Worm (Caenorhabditis elegans) whole organism, L1 larva: Measurements from ENCODE around the gene fut-3.

Source experiments
- aha-1 ChIP-seq: fragments of 150-350 bp; optimal IDR thresholded peaks from 2 replicates; lab custom pipeline; 2014; ENCODE audit warnings: missing biosample characterization, missing genetic modification characterization
- ces-1 ChIP-seq: fragments of 150-350 bp; optimal IDR thresholded peaks from 2 replicates; lab custom pipeline; 2014; ENCODE audit warnings: missing biosample characterization, missing genetic modification reagents, missing genetic modification characterization
- egl-27 ChIP-seq, 2 experiments: fragments of 150-350 bp in 1 of 2; sonication (generic microtip); optimal IDR thresholded peaks; 3 replicates each; lab custom pipeline; 2017 to 2018; ENCODE audit warnings: missing biosample characterization in 2 of 2, missing genetic modification characterization in 2 of 2, missing genetic modification reagents in 2 of 2
- elt-2 ChIP-seq: sonication (generic microtip); optimal IDR thresholded peaks from 2 replicates; lab custom pipeline; 2016; ENCODE audit warnings: missing genetic modification characterization, mild to moderate bottlenecking, inconsistent platforms, missing compliant biosample characterization, missing genetic modification reagents
- lin-15B ChIP-seq: fragments of 150-350 bp; sonication (generic microtip); optimal IDR thresholded peaks from 3 replicates; lab custom pipeline; 2014; ENCODE audit warnings: missing biosample characterization, missing genetic modification characterization
- lin-39 ChIP-seq: fragments of 150-350 bp; optimal IDR thresholded peaks from 2 replicates; lab custom pipeline; 2014; ENCODE audit warnings: missing biosample characterization, missing genetic modification reagents, missing genetic modification characterization
- mef-2 ChIP-seq: fragments of 150-350 bp; optimal IDR thresholded peaks from 2 replicates; lab custom pipeline; 2014; ENCODE audit warnings: missing biosample characterization, missing genetic modification characterization
- nhr-20 ChIP-seq: sonication (generic microtip); optimal IDR thresholded peaks from 2 replicates; lab custom pipeline; 2016; ENCODE audit warnings: mild to moderate bottlenecking, missing genetic modification characterization, missing compliant biosample characterization
- nhr-77 ChIP-seq: fragments of 150-350 bp; optimal IDR thresholded peaks from 2 replicates; lab custom pipeline; 2014; ENCODE audit warnings: missing biosample characterization, missing genetic modification characterization
- skn-1 ChIP-seq: fragments of 150-350 bp; optimal IDR thresholded peaks from 2 replicates; lab custom pipeline; 2014; ENCODE audit warnings: missing biosample characterization, missing genetic modification characterization
- snpc-4 ChIP-seq: fragments of 150-350 bp; optimal IDR thresholded peaks from 2 replicates; lab custom pipeline; 2014; ENCODE audit warnings: missing biosample characterization, missing genetic modification characterization

ce11 chrII:5607756-5608155 is 51.8 kb downstream of the fut-3 start, which contains the start of gene C17G10.7:
- TF ChIP-seq elt-2 (tag; lab: Kevin White, UChicago) (no peak), mef-2 (tag; lab: Kevin White, UChicago) (no peak), lin-15B (tag; lab: Kevin White, UChicago) (no peak), skn-1 (tag; lab: Kevin White, UChicago) (no peak), nhr-77 (tag; lab: Kevin White, UChicago) (no peak), lin-39 (tag; lab: Kevin White, UChicago) (no peak), aha-1 (no peak), snpc-4 (tag; lab: Kevin White, UChicago) (no peak), egl-27 (tag; optimal IDR thresholded peaks at IDR 0.05; lab: Kevin White, UChicago) (no peak), ces-1 (GFP tag; lab: Kevin White, UChicago) (no peak), nhr-20 (tag; lab: Kevin White, UChicago) (no peak)
